Worm (Caenorhabditis elegans): ENCODE data around the gene sde-2.

sde-2 gene

ce11 chrV:13678542-13678941 is 51.2 kb downstream of the sde-2 start, which contains the start of the genes tag-65 and ccz-1 (continued):
- TF ChIP-seq fkh-10 (GFP tag; optimal IDR thresholded peaks at IDR 0.05) (peak; percentile 37), nhr-76 (tag; optimal IDR thresholded peaks at IDR 0.05) (no peak), elt-2 (tag; optimal IDR thresholded peaks at IDR 0.05) (peak; percentile 53), nhr-12 (tag; optimal IDR thresholded peaks at IDR 0.05) (no peak), sea-2 (GFP tag; optimal IDR thresholded peaks at IDR 0.05) (no peak), egl-5 (tag; optimal IDR thresholded peaks at IDR 0.05) (peak; percentile 65), nhr-77 (tag; optimal IDR thresholded peaks at IDR 0.05) (peak; percentile 37), ceh-82 (tag; optimal IDR thresholded peaks at IDR 0.05) (peak; percentile 71), hmg-11 (tag; optimal IDR thresholded peaks at IDR 0.05) (no peak), pqm-1 (tag; optimal IDR thresholded peaks at IDR 0.05) (peak; percentile 27), nhr-11 (tag; optimal IDR thresholded peaks at IDR 0.05) (peak; percentile 11), ztf-4 (tag; optimal IDR thresholded peaks at IDR 0.05) (no peak), ZK546.5 (tag; optimal IDR thresholded peaks at IDR 0.05) (no peak), nfya-1 (tag; optimal IDR thresholded peaks at IDR 0.05; ENCODE audit: insufficient read depth) (peak; percentile 87), eor-1 (tag; optimal IDR thresholded peaks at IDR 0.05) (no peak), unc-62 (GFP tag; optimal IDR thresholded peaks at IDR 0.05) (no peak), jun-1 (tag; optimal IDR thresholded peaks at IDR 0.05) (peak; percentile 70), snpc-4 (tag; optimal IDR thresholded peaks at IDR 0.05) (peak; percentile 79), ceh-28 (tag; optimal IDR thresholded peaks at IDR 0.05) (peak; percentile 77), nhr-23 (tag; optimal IDR thresholded peaks at IDR 0.05) (peak; percentile 94), ceh-9 (tag; optimal IDR thresholded peaks at IDR 0.05) (no peak)
